Fruit fly (Drosophila melanogaster): ENCODE results near the gene Rph.

The Rph gene

dm6 chrX:10771856-10772592 lies 14.6 kb upstream of the Rph start, which contains the start of gene CG15211 (continued):
- TF ChIP-seq salm (tag; optimal IDR thresholded peaks at IDR 0.05) = peak; percentile 47
- peak; percentile 80 for TF ChIP-seq Hr3 (GFP tag; optimal IDR thresholded peaks at IDR 0.05)
- TF ChIP-seq Nf-YB (GFP tag; optimal IDR thresholded peaks at IDR 0.05) = peak; percentile 71
- TF ChIP-seq sob (GFP tag; IDR thresholded peaks at IDR 0.05) = no peak
- peak; percentile 66 for TF ChIP-seq nerfin-1 (tag; optimal IDR thresholded peaks at IDR 0.05)
- TF ChIP-seq Atf6 (GFP tag; IDR thresholded peaks at IDR 0.05) = peak; percentile 47; the same call in 1 of the 2 replicates
- peak; percentile 80 for TF ChIP-seq CG12391 (tag; optimal IDR thresholded peaks at IDR 0.05)
- TF ChIP-seq slbo (GFP tag; IDR thresholded peaks at IDR 0.05) = peak; percentile 36; the same call in 1 of the 2 replicates
- TF ChIP-seq HmgD (GFP tag; optimal IDR thresholded peaks at IDR 0.05) = no peak
- TF ChIP-seq ash1 (GFP tag; optimal IDR thresholded peaks at IDR 0.05) = no peak
- TF ChIP-seq dmrt11E (tag; optimal IDR thresholded peaks at IDR 0.05) = peak; percentile 70
- peak; percentile 77 for TF ChIP-seq Drgx (GFP tag; IDR thresholded peaks at IDR 0.05)
- no peak for TF ChIP-seq CG8765 (GFP tag; IDR thresholded peaks at IDR 0.05)
- no peak for TF ChIP-seq GATAe (GFP tag; conservative IDR thresholded peaks at IDR 0.05)
- no peak for TF ChIP-seq Dbx (GFP tag; IDR thresholded peaks at IDR 0.05)
- TF ChIP-seq CG7987 (GFP tag; optimal IDR thresholded peaks at IDR 0.05) = peak; percentile 0
- TF ChIP-seq CG9215 (GFP tag; IDR thresholded peaks at IDR 0.05) = peak; percentile 35; the same call in 1 of the 2 replicates
- peak; percentile 85 for TF ChIP-seq CG18262 (tag; optimal IDR thresholded peaks at IDR 0.05)
- peak; percentile 81 for TF ChIP-seq CG13424 (tag; optimal IDR thresholded peaks at IDR 0.05)
- TF ChIP-seq jing (GFP tag; optimal IDR thresholded peaks at IDR 0.05) = no peak
- no peak for TF ChIP-seq tna (GFP tag; IDR thresholded peaks at IDR 0.05; ENCODE audit: partially characterized antibody)
- 0 out of 2 replicates have a peak, but pooled peaks have one; percentile 11 for TF ChIP-seq CG10321 (GFP tag; IDR thresholded peaks at IDR 0.05)
- no peak for TF ChIP-seq wek (GFP tag; optimal IDR thresholded peaks at IDR 0.05)
- TF ChIP-seq CG3838 (GFP tag; optimal IDR thresholded peaks at IDR 0.05) = peak; percentile 15
- no peak for TF ChIP-seq CG6791 (GFP tag; IDR thresholded peaks at IDR 0.05; ENCODE audit: partially characterized antibody)
- TF ChIP-seq Asciz (GFP tag; optimal IDR thresholded peaks at IDR 0.05) = peak; percentile 63
- TF ChIP-seq CG10543 (GFP tag; optimal IDR thresholded peaks at IDR 0.05) = no peak
- TF ChIP-seq CG3407 (GFP tag; optimal IDR thresholded peaks at IDR 0.05) = peak; percentile 64
- 0 out of 2 replicates have a peak, but pooled peaks have one; percentile 26 for TF ChIP-seq wdn (GFP tag; IDR thresholded peaks at IDR 0.05)
- no peak for TF ChIP-seq kah (GFP tag; optimal IDR thresholded peaks at IDR 0.05)
- peak; percentile 70; the same call in 2 of the 3 replicates for TF ChIP-seq CG11695 (GFP tag; IDR thresholded peaks at IDR 0.05)
- peak; percentile 68; the same call in 1 of the 2 replicates for TF ChIP-seq HLH3B (GFP tag; IDR thresholded peaks at IDR 0.05)
- TF ChIP-seq fu2 (GFP tag; optimal IDR thresholded peaks at IDR 0.05) = no peak
- 0 out of 2 replicates have a peak, but pooled peaks have one; percentile 17 for TF ChIP-seq CG10959 (GFP tag; IDR thresholded peaks at IDR 0.05)
- no peak for TF ChIP-seq unc-4 (GFP tag; IDR thresholded peaks at IDR 0.05; ENCODE audit: partially characterized antibody)
- peak; percentile 9 for TF ChIP-seq HLHmδ (GFP tag; optimal IDR thresholded peaks at IDR 0.05)
- TF ChIP-seq Side (GFP tag; optimal IDR thresholded peaks at IDR 0.05) = no peak
- TF ChIP-seq CG13296 (GFP tag; optimal IDR thresholded peaks at IDR 0.05) = peak; percentile 65
- no peak for TF ChIP-seq Dad (GFP tag; optimal IDR thresholded peaks at IDR 0.05)
- TF ChIP-seq CG2120 (GFP tag; optimal IDR thresholded peaks at IDR 0.05) = peak; percentile 57
- no peak for TF ChIP-seq CrebB (tag; optimal IDR thresholded peaks at IDR 0.05)
- TF ChIP-seq CG9876 (GFP tag; optimal IDR thresholded peaks at IDR 0.05) = no peak

Data from whole organism, embryonic.